Fruit fly (Drosophila melanogaster): Measurements from ENCODE around the gene CG4666.

CG4666 gene

dm6 chrX:6109872-6110271 lies 32.3 kb upstream of the CG4666 start (continued):
- no peak for TF ChIP-seq CG18599 (GFP tag; optimal IDR thresholded peaks at IDR 0.05)
- TF ChIP-seq bcd (GFP tag; optimal IDR thresholded peaks at IDR 0.05) = peak; percentile 48
- TF ChIP-seq CG10543 (GFP tag; optimal IDR thresholded peaks at IDR 0.05) = no peak
- TF ChIP-seq CG34224 (GFP tag; IDR thresholded peaks at IDR 0.05; ENCODE audit: partially characterized antibody) = no peak
- TF ChIP-seq dm (GFP tag; optimal IDR thresholded peaks at IDR 0.05) = no peak
- TF ChIP-seq CG5245 (GFP tag; optimal IDR thresholded peaks at IDR 0.05) = peak; percentile 29
- TF ChIP-seq Hr3 (GFP tag; optimal IDR thresholded peaks at IDR 0.05) = no peak
- peak; percentile 64 for TF ChIP-seq slbo (GFP tag; IDR thresholded peaks at IDR 0.05)
- peak; percentile 38 for TF ChIP-seq Chrac-16 (GFP tag; optimal IDR thresholded peaks at IDR 0.05)
- peak; percentile 38 for TF ChIP-seq CoRest (tag; optimal IDR thresholded peaks at IDR 0.05)
- peak; percentile 28; the same call in 1 of the 2 replicates for TF ChIP-seq CG13287 (GFP tag; IDR thresholded peaks at IDR 0.05; ENCODE audit: partially characterized antibody)
- no peak for TF ChIP-seq Doc2 (GFP tag; IDR thresholded peaks at IDR 0.05)
- peak; percentile 35 for TF ChIP-seq ttk (GFP tag; IDR thresholded peaks at IDR 0.05)
- no peak for TF ChIP-seq ATbp (GFP tag; optimal IDR thresholded peaks at IDR 0.05)
- peak; percentile 57 for TF ChIP-seq CG3847 (GFP tag; IDR thresholded peaks at IDR 0.05)
- no peak for TF ChIP-seq CG7928 (GFP tag; optimal IDR thresholded peaks at IDR 0.05)
- TF ChIP-seq Fer1 (GFP tag; optimal IDR thresholded peaks at IDR 0.05) = no peak
- TF ChIP-seq CG17361 (GFP tag; IDR thresholded peaks at IDR 0.05) = no peak
- peak; percentile 49 for TF ChIP-seq Hmr (GFP tag; optimal IDR thresholded peaks at IDR 0.05)
- no peak for TF ChIP-seq salm (tag; optimal IDR thresholded peaks at IDR 0.05)
- TF ChIP-seq Eip74EF (GFP tag; optimal IDR thresholded peaks at IDR 0.05) = no peak
- no peak for TF ChIP-seq CG13624 (GFP tag; optimal IDR thresholded peaks at IDR 0.05)
- no peak for TF ChIP-seq mirr (GFP tag; optimal IDR thresholded peaks at IDR 0.05)
- TF ChIP-seq CG32532 (GFP tag; IDR thresholded peaks at IDR 0.05) = peak; percentile 75
- TF ChIP-seq lmd (GFP tag; IDR thresholded peaks at IDR 0.05) = peak; percentile 63
- TF ChIP-seq CrebB (tag; optimal IDR thresholded peaks at IDR 0.05) = no peak
- TF ChIP-seq CG15696 (tag; optimal IDR thresholded peaks at IDR 0.05) = peak; percentile 55
- TF ChIP-seq Dfd (GFP tag; optimal IDR thresholded peaks at IDR 0.05) = no peak
- TF ChIP-seq exex (tag; optimal IDR thresholded peaks at IDR 0.05) = no peak
- no peak for TF ChIP-seq HLH54F (GFP tag; optimal IDR thresholded peaks at IDR 0.05)
- TF ChIP-seq al (GFP tag; IDR thresholded peaks at IDR 0.05) = 0 out of 2 replicates have a peak, but pooled peaks have one; percentile 9
- TF ChIP-seq CG4820 (GFP tag; optimal IDR thresholded peaks at IDR 0.05) = peak; percentile 34
- TF ChIP-seq sim (GFP tag; IDR thresholded peaks at IDR 0.05) = no peak
- peak; percentile 70; the same call in 1 of the 2 replicates for TF ChIP-seq sob (GFP tag; IDR thresholded peaks at IDR 0.05)
- no peak for TF ChIP-seq Fer2 (tag; optimal IDR thresholded peaks at IDR 0.05)
- no peak for TF ChIP-seq CG4328 (GFP tag; optimal IDR thresholded peaks at IDR 0.05)
- no peak for TF ChIP-seq CG18476 (GFP tag; optimal IDR thresholded peaks at IDR 0.05)
- no peak for TF ChIP-seq Elba2 (GFP tag; optimal IDR thresholded peaks at IDR 0.05)
- TF ChIP-seq CG11695 (GFP tag; IDR thresholded peaks at IDR 0.05) = no peak
- TF ChIP-seq rib (GFP tag; IDR thresholded peaks at IDR 0.05) = no peak
- no peak for TF ChIP-seq gcm2 (GFP tag; optimal IDR thresholded peaks at IDR 0.05)
- peak in 1 of 2 experiments; percentile 4 for TF ChIP-seq insv (GFP tag; optimal IDR thresholded peaks at IDR 0.05)
- no peak for TF ChIP-seq CG12299 (tag; optimal IDR thresholded peaks at IDR 0.05)
- no peak for TF ChIP-seq tna (GFP tag; IDR thresholded peaks at IDR 0.05; ENCODE audit: partially characterized antibody)
- peak; percentile 1 for TF ChIP-seq CG8388 (GFP tag; optimal IDR thresholded peaks at IDR 0.05)
- no peak for TF ChIP-seq D (optimal IDR thresholded peaks at IDR 0.05)
- TF ChIP-seq D (GFP tag; optimal IDR thresholded peaks at IDR 0.05) = peak; percentile 20
- no peak for TF ChIP-seq gcm (GFP tag; optimal IDR thresholded peaks at IDR 0.05)
- no peak for TF ChIP-seq Trl (optimal IDR thresholded peaks at IDR 0.05)
- TF ChIP-seq Trl (GFP tag; optimal IDR thresholded peaks at IDR 0.05) = peak; percentile 31
- no peak for TF ChIP-seq CG7786 (GFP tag; optimal IDR thresholded peaks at IDR 0.05)
- TF ChIP-seq Rfx (GFP tag; IDR thresholded peaks at IDR 0.05) = peak; percentile 86
